Fruit fly (Drosophila melanogaster) whole organism, embryonic: Measurements from ENCODE around the gene Gos28.

Experiments used
- Asciz ChIP-seq: fragments of 200-800 bp; sonication (Bioruptor generic); optimal IDR thresholded peaks from 2 replicates; lab custom pipeline; 2017; ENCODE audit warnings: missing biosample characterization, mild to moderate bottlenecking, missing genetic modification characterization, missing genetic modification reagents
- CG10209 ChIP-seq: fragments of 200-800 bp; sonication (Bioruptor generic); optimal IDR thresholded peaks from 3 replicates; lab custom pipeline; 2017; ENCODE audit warnings: missing biosample characterization, mild to moderate bottlenecking, missing genetic modification characterization, missing genetic modification reagents
- CG10267 ChIP-seq: fragments of 200-800 bp; sonication (Bioruptor generic); optimal IDR thresholded peaks from 2 replicates; lab custom pipeline; 2018; ENCODE audit warnings: missing biosample characterization, mild to moderate bottlenecking, missing genetic modification characterization, moderate library complexity
- CG11398 ChIP-seq: fragments of 200-800 bp; sonication (Bioruptor generic); optimal IDR thresholded peaks from 2 replicates; lab custom pipeline; 2016; ENCODE audit warnings: missing biosample characterization, missing genetic modification characterization
- CG11696 ChIP-seq: fragments of 200-800 bp; sonication (Bioruptor generic); IDR thresholded peaks from 2 replicates; pipeline ENCODE4 v1.3.6; 2022; ENCODE audit warnings: missing biosample characterization, missing genetic modification characterization
- CG14667 ChIP-seq: fragments of 200-800 bp; sonication (Bioruptor generic); IDR thresholded peaks from 2 replicates; pipeline ENCODE4 v1.3.6; 2022; ENCODE audit warnings: missing biosample characterization, missing genetic modification characterization
- CG15269 ChIP-seq: fragments of 200-800 bp; sonication (Bioruptor generic); optimal IDR thresholded peaks from 2 replicates; lab custom pipeline; 2018; ENCODE audit warnings: missing biosample characterization, mild to moderate bottlenecking, missing genetic modification characterization, moderate library complexity
- CG18476 ChIP-seq: fragments of 200-800 bp; sonication (Bioruptor generic); optimal IDR thresholded peaks from 2 replicates; lab custom pipeline; 2016; ENCODE audit warnings: missing biosample characterization, mild to moderate bottlenecking, missing genetic modification characterization
- CG31365 ChIP-seq: fragments of 200-800 bp; sonication (Bioruptor generic); optimal IDR thresholded peaks from 2 replicates; lab custom pipeline; 2018; ENCODE audit warnings: missing biosample characterization, mild to moderate bottlenecking, missing genetic modification characterization
- CG7928 ChIP-seq: fragments of 200-800 bp; sonication (Bioruptor generic); optimal IDR thresholded peaks from 2 replicates; lab custom pipeline; 2017; ENCODE audit warnings: missing biosample characterization, mild to moderate bottlenecking, missing genetic modification characterization
- CoRest ChIP-seq: fragments of 200-800 bp; sonication (Bioruptor generic); optimal IDR thresholded peaks from 3 replicates; lab custom pipeline; 2018; ENCODE audit warnings: missing biosample characterization, mild to moderate bottlenecking, missing genetic modification characterization, moderate library complexity
- D ChIP-seq, 2 experiments: fragments of 200-800 bp in 1 of 2; fragments of >200 bp in 1 of 2; sonication (Bioruptor generic) in 1 of 2; optimal IDR thresholded peaks; 2 replicates in 1 of 2; 3 replicates in 1 of 2; lab custom pipeline; 2017; ENCODE audit warnings: mild to moderate bottlenecking in 1 of 2, missing biosample characterization in 1 of 2, missing genetic modification characterization in 1 of 2, missing genetic modification reagents in 1 of 2
- Dll ChIP-seq: fragments of 200-800 bp; sonication (Bioruptor generic); IDR thresholded peaks from 4 replicates; pipeline ENCODE4 v1.3.6; 2022; ENCODE audit warnings: missing biosample characterization, missing genetic modification characterization; ENCODE audit not compliant: partially characterized antibody
- Doc3 ChIP-seq: fragments of 200-800 bp; sonication (Bioruptor generic); IDR thresholded peaks from 3 replicates; pipeline ENCODE4 v1.3.6; 2022; ENCODE audit warnings: missing biosample characterization, missing genetic modification characterization; ENCODE audit not compliant: partially characterized antibody
- Dp ChIP-seq: fragments of 200-800 bp; sonication (Bioruptor generic); optimal IDR thresholded peaks from 2 replicates; lab custom pipeline; 2018; ENCODE audit warnings: missing biosample characterization, mild to moderate bottlenecking, missing genetic modification characterization, moderate library complexity
- E2f2 ChIP-seq: fragments of 200-800 bp; sonication (Bioruptor generic); IDR thresholded peaks from 2 replicates; pipeline ENCODE4 v1.3.6; 2022; ENCODE audit warnings: missing biosample characterization, missing genetic modification characterization
- ERR ChIP-seq: fragments of 200-800 bp; sonication (Bioruptor generic); optimal IDR thresholded peaks from 2 replicates; lab custom pipeline; 2016; ENCODE audit warnings: missing biosample characterization, missing genetic modification characterization
- HLH4C ChIP-seq: fragments of 200-800 bp; sonication (Bioruptor generic); IDR thresholded peaks from 3 replicates; pipeline ENCODE4 v1.3.6; 2022; ENCODE audit warnings: missing biosample characterization, missing genetic modification characterization; ENCODE audit not compliant: partially characterized antibody
- Hand ChIP-seq: fragments of 200-800 bp; sonication (Bioruptor generic); optimal IDR thresholded peaks from 2 replicates; lab custom pipeline; 2017; ENCODE audit warnings: mild to moderate bottlenecking, missing biosample characterization, missing genetic modification reagents, missing genetic modification characterization
- Hmr ChIP-seq: fragments of 200-800 bp; sonication (Bioruptor generic); optimal IDR thresholded peaks from 3 replicates; lab custom pipeline; 2017; ENCODE audit warnings: mild to moderate bottlenecking, missing biosample characterization, missing genetic modification reagents, missing genetic modification characterization
- Hr78 ChIP-seq, 2 experiments: fragments of 200-800 bp in 1 of 2; fragments of >200 bp in 1 of 2; sonication (Bioruptor generic) in 1 of 2; optimal IDR thresholded peaks; 2 replicates each; lab custom pipeline; 2017 to 2019; ENCODE audit warnings: missing biosample characterization in 2 of 2, missing genetic modification characterization in 2 of 2, mild to moderate bottlenecking in 1 of 2, moderate library complexity in 1 of 2
- Hsf ChIP-seq: fragments of 200-800 bp; sonication (Bioruptor generic); optimal IDR thresholded peaks from 3 replicates; lab custom pipeline; 2016; ENCODE audit warnings: missing biosample characterization, missing genetic modification characterization
- MBD-R2 ChIP-seq: fragments of 200-800 bp; sonication (Bioruptor generic); IDR thresholded peaks from 2 replicates; pipeline ENCODE4 v1.3.6; 2022; ENCODE audit warnings: missing biosample characterization, missing genetic modification characterization
- MESR4 ChIP-seq: fragments of 200-800 bp; sonication (Bioruptor generic); optimal IDR thresholded peaks from 2 replicates; lab custom pipeline; 2018; ENCODE audit warnings: missing biosample characterization, mild to moderate bottlenecking, missing genetic modification characterization, moderate library complexity
- Med ChIP-seq: fragments of 200-800 bp; sonication (Bioruptor generic); peaks from one replicate; lab custom pipeline; 2016; ENCODE audit warnings: missing biosample characterization, missing genetic modification characterization, mild to moderate bottlenecking, inconsistent platforms, moderate library complexity
- Myb ChIP-seq: fragments of 200-800 bp; sonication (Bioruptor generic); optimal IDR thresholded peaks from 2 replicates; lab custom pipeline; 2016; ENCODE audit warnings: missing biosample characterization, missing genetic modification characterization
- Poxn ChIP-seq: fragments of 200-800 bp; sonication (Bioruptor generic); IDR thresholded peaks from 2 replicates; pipeline ENCODE4 v1.3.6; 2022; ENCODE audit warnings: missing biosample characterization, missing genetic modification characterization
- Ssrp ChIP-seq: fragments of 200-800 bp; sonication (Bioruptor generic); optimal IDR thresholded peaks from 2 replicates; lab custom pipeline; 2018; ENCODE audit warnings: missing biosample characterization, mild to moderate bottlenecking, missing genetic modification characterization, moderate library complexity
- amos ChIP-seq: fragments of 200-800 bp; sonication (Bioruptor generic); IDR thresholded peaks from 2 replicates; pipeline ENCODE4 v1.3.6; 2022; ENCODE audit warnings: missing biosample characterization, missing genetic modification characterization; ENCODE audit not compliant: partially characterized antibody
- bab2 ChIP-seq: fragments of 200-800 bp; sonication (Bioruptor generic); optimal IDR thresholded peaks from 2 replicates; lab custom pipeline; 2016; ENCODE audit warnings: missing biosample characterization, missing genetic modification characterization
- br ChIP-seq: fragments of >200 bp; optimal IDR thresholded peaks from 2 replicates; lab custom pipeline; 2017
- cad ChIP-seq: fragments of >200 bp; optimal IDR thresholded peaks from 2 replicates; lab custom pipeline; 2017; ENCODE audit warnings: missing biosample characterization, missing genetic modification characterization
- crp ChIP-seq, 2 experiments: fragments of 200-800 bp; sonication (Bioruptor generic); optimal IDR thresholded peaks; 2 replicates in 1 of 2; 3 replicates in 1 of 2; lab custom pipeline; 2017; ENCODE audit warnings: missing biosample characterization in 2 of 2, missing genetic modification characterization in 2 of 2, mild to moderate bottlenecking in 1 of 2, moderate library complexity in 1 of 2
- emc ChIP-seq: fragments of 200-800 bp; sonication (Bioruptor generic); optimal IDR thresholded peaks from 2 replicates; lab custom pipeline; 2016; ENCODE audit warnings: missing biosample characterization, missing genetic modification characterization
- fru ChIP-seq: fragments of >200 bp; optimal IDR thresholded peaks from 2 replicates; lab custom pipeline; 2017
- ham ChIP-seq: fragments of 200-800 bp; sonication (Bioruptor generic); IDR thresholded peaks from 2 replicates; pipeline ENCODE4 v1.3.6; 2022; ENCODE audit warnings: missing biosample characterization, missing genetic modification characterization
- hkb ChIP-seq, 2 experiments: fragments of 200-800 bp in 1 of 2; fragments of >200 bp in 1 of 2; sonication (Bioruptor generic) in 1 of 2; IDR thresholded peaks in 1 of 2; optimal IDR thresholded peaks in 1 of 2; 2 replicates each; pipeline versions ENCODE4 v1.3.6 to Lab custom; 2017 to 2022; ENCODE audit warnings: missing biosample characterization in 1 of 2, missing genetic modification characterization in 1 of 2
- ken ChIP-seq: fragments of 200-800 bp; sonication (Bioruptor generic); IDR thresholded peaks from 3 replicates; pipeline ENCODE4 v1.3.6; 2022; ENCODE audit warnings: missing biosample characterization, missing genetic modification characterization
- maf-S ChIP-seq: fragments of 200-800 bp; sonication (Bioruptor generic); optimal IDR thresholded peaks from 2 replicates; lab custom pipeline; 2016; ENCODE audit warnings: missing biosample characterization, missing genetic modification characterization
- p53 ChIP-seq: fragments of 200-800 bp; sonication (Bioruptor generic); optimal IDR thresholded peaks from 2 replicates; lab custom pipeline; 2016; ENCODE audit warnings: missing biosample characterization, missing genetic modification characterization
- pho ChIP-seq: fragments of 200-800 bp; sonication (Bioruptor generic); optimal IDR thresholded peaks from 2 replicates; lab custom pipeline; 2016; ENCODE audit warnings: missing biosample characterization, missing genetic modification characterization
- phol ChIP-seq: fragments of 200-800 bp; sonication (Bioruptor generic); optimal IDR thresholded peaks from 3 replicates; lab custom pipeline; 2018; ENCODE audit warnings: missing biosample characterization, mild to moderate bottlenecking, missing genetic modification characterization, moderate library complexity
- pum ChIP-seq: fragments of 200-800 bp; sonication (Bioruptor generic); optimal IDR thresholded peaks from 2 replicates; lab custom pipeline; 2016; ENCODE audit warnings: missing biosample characterization, missing genetic modification characterization
- sisA ChIP-seq: fragments of 200-800 bp; sonication (Bioruptor generic); IDR thresholded peaks from 2 replicates; pipeline ENCODE4 v1.3.6; 2022; ENCODE audit warnings: missing biosample characterization, missing genetic modification characterization
- slp2 ChIP-seq: fragments of 200-800 bp; sonication (Bioruptor generic); optimal IDR thresholded peaks from 2 replicates; lab custom pipeline; 2016; ENCODE audit warnings: missing biosample characterization, missing genetic modification characterization
- sob ChIP-seq: fragments of 200-800 bp; sonication (Bioruptor generic); IDR thresholded peaks from 2 replicates; pipeline ENCODE4 v1.3.6; 2022; ENCODE audit warnings: missing biosample characterization, missing genetic modification characterization
- sqz ChIP-seq: fragments of 200-800 bp; sonication (Bioruptor generic); optimal IDR thresholded peaks from 3 replicates; lab custom pipeline; 2018; ENCODE audit warnings: missing biosample characterization, mild to moderate bottlenecking, missing genetic modification characterization
- tin ChIP-seq: fragments of 200-800 bp; sonication (Bioruptor generic); optimal IDR thresholded peaks from 3 replicates; lab custom pipeline; 2016; ENCODE audit warnings: missing biosample characterization, missing genetic modification characterization
- trem ChIP-seq: fragments of 200-800 bp; optimal IDR thresholded peaks from 3 replicates; lab custom pipeline; 2019; ENCODE audit warnings: missing biosample characterization, mild to moderate bottlenecking, missing genetic modification characterization, moderate library complexity

Gene Gos28

dm6 chr3R:18667659-18668248 is 4.2 kb downstream of the Gos28 start, which contains the start of gene CG31229 (continued):
- TF ChIP-seq CG14667 (GFP tag; lab: Robert Waterston, UW) (no peak), ham (GFP tag; lab: Robert Waterston, UW) (no peak), CG7928 (GFP tag; lab: Kevin White, UChicago) (peak; percentile 91), fru (lab: Kevin White, UChicago) (no peak), hkb (optimal IDR thresholded peaks at IDR 0.05; lab: Kevin White, UChicago) (no peak), hkb (GFP tag; IDR thresholded peaks at IDR 0.05; lab: Robert Waterston, UW) (0 out of 2 replicates have a peak, but pooled peaks have one; percentile 13), E2f2 (GFP tag; lab: Robert Waterston, UW) (peak; percentile 94), Ssrp (tag; lab: Kevin White, UChicago) (no peak), D (optimal IDR thresholded peaks at IDR 0.05; lab: Kevin White, UChicago) (no peak), D (GFP tag; optimal IDR thresholded peaks at IDR 0.05; lab: Kevin White, UChicago) (no peak), br (lab: Kevin White, UChicago) (no peak), MESR4 (peak; percentile 53), Myb (peak; percentile 5), ken (GFP tag; lab: Robert Waterston, UW) (no peak), sqz (peak; percentile 89), MBD-R2 (GFP tag; lab: Robert Waterston, UW) (peak; percentile 90), CG10209 (GFP tag; lab: Kevin White, UChicago) (no peak), CG10267 (tag; lab: Kevin White, UChicago) (peak; percentile 8), CG31365 (tag; lab: Kevin White, UChicago) (no peak), Hand (GFP tag; lab: Kevin White, UChicago) (no peak), p53 (GFP tag; lab: Kevin White, UChicago) (no peak), CG15269 (tag; lab: Kevin White, UChicago) (no peak), Doc3 (0 out of 3 replicates have a peak, but pooled peaks have one; percentile 34), Hr78 (GFP tag; optimal IDR thresholded peaks at IDR 0.05; lab: Kevin White, UChicago) (no peak), sob (no peak), Dll (peak; percentile 66; the same call in 3 of the 4 replicates), emc (GFP tag; lab: Kevin White, UChicago) (no peak), trem (tag; lab: Kevin White, UChicago) (peak; percentile 6), bab2 (GFP tag; lab: Kevin White, UChicago) (no peak), Dp (peak; percentile 85), amos (GFP tag; lab: Robert Waterston, UW) (peak; percentile 55; the same call in 1 of the 2 replicates), sisA (GFP tag; lab: Robert Waterston, UW) (no peak), Med (GFP tag; lab: Kevin White, UChicago) (peak; percentile 70), phol (tag; lab: Kevin White, UChicago) (no peak), HLH4C (GFP tag; lab: Robert Waterston, UW) (peak; percentile 56; the same call in 1 of the 3 replicates), pho (GFP tag; lab: Kevin White, UChicago) (no peak), tin (GFP tag; lab: Kevin White, UChicago) (no peak), ERR (GFP tag; lab: Kevin White, UChicago) (no peak), Hmr (GFP tag; lab: Kevin White, UChicago) (no peak), cad (GFP tag; lab: Kevin White, UChicago) (no peak), maf-S (no peak), slp2 (GFP tag; lab: Kevin White, UChicago) (no peak), CG11398 (GFP tag; lab: Kevin White, UChicago) (no peak), pum (GFP tag; lab: Kevin White, UChicago) (no peak), Hsf (no peak), crp (GFP tag; optimal IDR thresholded peaks at IDR 0.05; lab: Kevin White, UChicago) (peak; percentile 76 to 94), Asciz (GFP tag; lab: Kevin White, UChicago) (no peak), CoRest (peak; percentile 5), CG11696 (GFP tag; lab: Robert Waterston, UW) (no peak), CG18476 (no peak), Poxn (GFP tag; lab: Robert Waterston, UW) (no peak)
